Worm (Caenorhabditis elegans) whole organism, mixed stage, embryonic: Measurements from ENCODE around the gene C02E7.7.

Experiments
- M03D4.4 ChIP-seq: sonication (generic microtip); optimal IDR thresholded peaks from 2 replicates; lab custom pipeline; 2017; ENCODE audit warnings: mild to moderate bottlenecking, missing genetic modification characterization, missing compliant biosample characterization
- bed-3 ChIP-seq: fragments of 200-800 bp; sonication (Bioruptor generic); optimal IDR thresholded peaks from 3 replicates; lab custom pipeline; 2018; ENCODE audit warnings: mild to moderate bottlenecking, missing genetic modification characterization, moderate library complexity, missing compliant biosample characterization
- blmp-1 ChIP-seq: fragments of 150-350 bp; optimal IDR thresholded peaks from 2 replicates; lab custom pipeline; 2014; ENCODE audit warnings: missing biosample characterization, missing genetic modification characterization
- ceh-39 ChIP-seq: fragments of 150-350 bp; optimal IDR thresholded peaks from 2 replicates; lab custom pipeline; 2014; ENCODE audit warnings: missing biosample characterization, missing genetic modification characterization
- ceh-43 ChIP-seq: fragments of 200-800 bp; sonication (Bioruptor generic); optimal IDR thresholded peaks from 2 replicates; lab custom pipeline; 2018; ENCODE audit warnings: mild to moderate bottlenecking, missing genetic modification characterization, moderate library complexity, missing compliant biosample characterization
- ceh-83 ChIP-seq: fragments of 200-800 bp; sonication (Bioruptor generic); optimal IDR thresholded peaks from 2 replicates; lab custom pipeline; 2018; ENCODE audit warnings: mild to moderate bottlenecking, missing genetic modification characterization, missing compliant biosample characterization
- cnd-1 ChIP-seq: fragments of 200-800 bp; sonication (Bioruptor generic); optimal IDR thresholded peaks from 2 replicates; lab custom pipeline; 2018; ENCODE audit warnings: mild to moderate bottlenecking, missing genetic modification characterization, missing compliant biosample characterization
- drap-1 ChIP-seq: fragments of 200-800 bp; sonication (Bioruptor generic); optimal IDR thresholded peaks from 3 replicates; lab custom pipeline; 2018; ENCODE audit warnings: mild to moderate bottlenecking, missing genetic modification characterization, missing compliant biosample characterization
- elt-3 ChIP-seq: fragments of 150-350 bp; optimal IDR thresholded peaks from 2 replicates; lab custom pipeline; 2014; ENCODE audit warnings: missing biosample characterization, missing genetic modification characterization
- flh-1 ChIP-seq: fragments of 200-800 bp; sonication (Bioruptor generic); optimal IDR thresholded peaks from 2 replicates; lab custom pipeline; 2018; ENCODE audit warnings: mild to moderate bottlenecking, missing genetic modification characterization, moderate library complexity, missing compliant biosample characterization
- ham-2 ChIP-seq: fragments of 200-800 bp; sonication (Bioruptor generic); optimal IDR thresholded peaks from 2 replicates; lab custom pipeline; 2018; ENCODE audit warnings: mild to moderate bottlenecking, missing genetic modification characterization, missing compliant biosample characterization
- hlh-1 ChIP-seq: fragments of 150-350 bp; optimal IDR thresholded peaks from 2 replicates; lab custom pipeline; 2014; ENCODE audit warnings: missing biosample characterization, missing genetic modification reagents, missing genetic modification characterization
- lin-13 ChIP-seq: fragments of 150-350 bp; optimal IDR thresholded peaks from 2 replicates; lab custom pipeline; 2014; ENCODE audit warnings: missing biosample characterization, missing genetic modification characterization
- lin-32 ChIP-seq: fragments of 200-800 bp; sonication (Bioruptor generic); optimal IDR thresholded peaks from 2 replicates; lab custom pipeline; 2018; ENCODE audit warnings: mild to moderate bottlenecking, missing genetic modification characterization, missing compliant biosample characterization
- lsy-2 ChIP-seq: fragments of 150-350 bp; optimal IDR thresholded peaks from 2 replicates; lab custom pipeline; 2014; ENCODE audit warnings: missing biosample characterization, missing genetic modification characterization
- mab-5 ChIP-seq: fragments of 150-350 bp; optimal IDR thresholded peaks from 2 replicates; lab custom pipeline; 2014; ENCODE audit warnings: missing biosample characterization, missing genetic modification characterization
- mep-1 ChIP-seq: fragments of 150-350 bp; optimal IDR thresholded peaks from 2 replicates; lab custom pipeline; 2017; ENCODE audit warnings: missing biosample characterization, missing genetic modification reagents, missing genetic modification characterization, inconsistent platforms
- mls-2 ChIP-seq: sonication (generic microtip); optimal IDR thresholded peaks from 2 replicates; lab custom pipeline; 2016; ENCODE audit warnings: mild to moderate bottlenecking, missing genetic modification characterization, moderate library complexity, missing compliant biosample characterization
- nhr-12 ChIP-seq: fragments of 150-350 bp; optimal IDR thresholded peaks from 2 replicates; lab custom pipeline; 2014; ENCODE audit warnings: missing biosample characterization, missing genetic modification characterization
- nhr-2 ChIP-seq: fragments of 150-350 bp; optimal IDR thresholded peaks from 2 replicates; lab custom pipeline; 2014; ENCODE audit warnings: missing biosample characterization, missing genetic modification characterization
- nhr-237 ChIP-seq: fragments of 150-350 bp; optimal IDR thresholded peaks from 2 replicates; lab custom pipeline; 2014; ENCODE audit warnings: missing biosample characterization, missing genetic modification characterization
- nhr-28 ChIP-seq: fragments of 150-350 bp; optimal IDR thresholded peaks from 2 replicates; lab custom pipeline; 2014; ENCODE audit warnings: missing biosample characterization, missing genetic modification characterization
- nhr-76 ChIP-seq: sonication (generic microtip); optimal IDR thresholded peaks from 2 replicates; lab custom pipeline; 2017; ENCODE audit warnings: missing biosample characterization, missing genetic modification characterization
- pha-4 ChIP-seq: fragments of 150-350 bp; optimal IDR thresholded peaks from 2 replicates; lab custom pipeline; 2018; ENCODE audit warnings: missing biosample characterization, missing genetic modification reagents, missing genetic modification characterization
- sem-2 ChIP-seq: fragments of 200-800 bp; sonication (Bioruptor generic); optimal IDR thresholded peaks from 2 replicates; lab custom pipeline; 2018; ENCODE audit warnings: mild to moderate bottlenecking, missing genetic modification characterization, missing compliant biosample characterization
- snpc-4 ChIP-seq: fragments of 150-350 bp; optimal IDR thresholded peaks from 2 replicates; lab custom pipeline; 2014; ENCODE audit warnings: missing biosample characterization, missing genetic modification characterization
- sptf-1 ChIP-seq: sonication (generic microtip); optimal IDR thresholded peaks from 2 replicates; lab custom pipeline; 2017; ENCODE audit warnings: mild to moderate bottlenecking, missing genetic modification characterization, moderate library complexity, missing compliant biosample characterization
- tbx-8 ChIP-seq: fragments of 200-800 bp; sonication (Bioruptor generic); optimal IDR thresholded peaks from 2 replicates; lab custom pipeline; 2018; ENCODE audit warnings: mild to moderate bottlenecking, missing genetic modification characterization, moderate library complexity, missing compliant biosample characterization
- unc-39 ChIP-seq: fragments of 150-350 bp; optimal IDR thresholded peaks from 2 replicates; lab custom pipeline; 2014; ENCODE audit warnings: missing biosample characterization, missing genetic modification characterization
- zip-8 ChIP-seq: fragments of 150-350 bp; optimal IDR thresholded peaks from 2 replicates; lab custom pipeline; 2014; ENCODE audit warnings: missing biosample characterization, missing genetic modification characterization
- ztf-11 ChIP-seq: fragments of 150-350 bp; optimal IDR thresholded peaks from 2 replicates; lab custom pipeline; 2014; ENCODE audit warnings: missing biosample characterization, missing genetic modification characterization

Gene C02E7.7

DNA sequence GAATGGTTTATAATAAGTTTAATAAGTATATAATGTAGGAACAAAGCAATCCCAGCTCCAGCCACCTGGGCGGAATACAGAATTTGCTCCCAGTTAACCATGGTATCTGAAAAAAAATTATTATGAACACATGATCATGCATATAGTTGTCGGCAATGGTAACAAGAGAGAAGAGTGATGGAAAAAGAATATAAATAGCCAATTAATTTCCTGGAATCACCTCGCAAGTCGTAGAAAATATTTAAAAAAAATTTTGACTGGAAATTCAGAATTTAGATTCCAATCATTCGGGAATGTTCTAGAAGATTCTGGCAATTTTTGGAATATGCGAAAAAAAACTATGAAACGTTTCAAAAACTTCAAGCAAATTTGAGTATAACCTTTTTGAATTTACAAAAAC is 25.8 kb upstream of the C02E7.7 start, which contains the start of gene str-211:
str-211 (minus strand) TSS at position 101 of the 400 bp plus-strand sequence.
- TF ChIP-seq nhr-76 (tag; lab: Kevin White, UChicago) (no peak), flh-1 (GFP tag; lab: Kevin White, UChicago) (no peak), sem-2 (no peak), sptf-1 (tag; lab: Kevin White, UChicago) (no peak), elt-3 (tag; lab: Kevin White, UChicago) (no peak), tbx-8 (no peak), ceh-43 (GFP tag; lab: Kevin White, UChicago) (no peak), blmp-1 (tag; lab: Kevin White, UChicago) (no peak), ceh-83 (no peak)
- TF ChIP-seq, all 35 proteins: peak for 0

DNA sequence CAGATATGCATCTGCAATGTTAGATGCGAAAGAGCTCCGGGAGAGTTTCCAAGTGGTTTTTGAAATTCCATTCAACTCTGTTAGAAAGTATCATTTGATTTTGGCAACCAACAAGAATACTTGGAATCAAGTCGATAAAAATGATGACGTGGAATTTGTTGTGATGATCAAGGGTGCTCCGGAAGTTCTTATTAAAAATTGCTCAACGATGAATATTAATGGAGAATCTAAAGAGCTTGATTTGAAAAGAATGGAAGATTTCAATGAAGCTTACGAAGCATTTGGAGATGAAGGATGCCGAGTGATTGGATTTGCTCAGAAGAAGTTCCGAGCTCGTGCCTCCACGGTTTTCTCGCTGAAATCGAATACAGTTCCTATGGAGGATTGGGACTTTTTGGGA is 19.0 kb upstream of the C02E7.7 start:
- TF ChIP-seq mls-2 (tag; lab: Kevin White, UChicago): no peak
- TF ChIP-seq pha-4 (tag; lab: Kevin White, UChicago): no peak
- TF ChIP-seq nhr-28 (tag; lab: Kevin White, UChicago): no peak
- no peak for TF ChIP-seq tbx-8
- TF ChIP-seq sem-2: no peak
- TF ChIP-seq cnd-1 (tag; lab: Kevin White, UChicago): no peak
- TF ChIP-seq blmp-1 (tag; lab: Kevin White, UChicago): no peak
- TF ChIP-seq bed-3 (GFP tag; lab: Kevin White, UChicago): no peak
- no peak for TF ChIP-seq nhr-237 (tag; lab: Kevin White, UChicago)
- TF ChIP-seq nhr-76 (tag; lab: Kevin White, UChicago): no peak
- no peak for TF ChIP-seq zip-8 (tag; lab: Kevin White, UChicago)
- TF ChIP-seq hlh-1 (tag; lab: Kevin White, UChicago): no peak
- TF ChIP-seq mep-1: no peak
- TF ChIP-seq mab-5 (tag; lab: Kevin White, UChicago): no peak
- no peak for TF ChIP-seq sptf-1 (tag; lab: Kevin White, UChicago)
- no peak for TF ChIP-seq lsy-2 (tag; lab: Kevin White, UChicago)

DNA sequence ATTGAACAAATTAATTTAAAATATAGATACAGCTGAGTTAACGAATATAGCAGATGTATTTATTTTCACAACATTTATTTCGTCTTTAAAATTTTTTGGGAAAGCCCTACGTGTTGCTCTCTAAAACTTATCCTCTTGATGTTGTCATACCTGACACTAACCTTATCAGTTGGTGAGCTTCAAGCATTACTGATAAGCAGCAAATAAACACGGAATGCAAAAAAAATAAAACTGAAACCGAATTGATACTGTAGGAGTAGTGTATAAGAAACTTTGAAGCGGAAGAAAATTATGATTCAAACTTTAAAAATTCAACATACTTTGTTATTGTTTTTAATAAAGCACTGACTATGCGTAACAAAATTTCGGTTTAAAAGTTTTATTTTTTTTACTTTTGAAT is 16.7 kb upstream of the C02E7.7 start:
- TF ChIP-seq zip-8 (tag; lab: Kevin White, UChicago) (no peak), lin-13 (tag; lab: Kevin White, UChicago) (no peak), blmp-1 (tag; lab: Kevin White, UChicago) (no peak), ceh-83 (no peak), bed-3 (GFP tag; lab: Kevin White, UChicago) (no peak), snpc-4 (tag; lab: Kevin White, UChicago) (no peak), mls-2 (tag; lab: Kevin White, UChicago) (no peak), pha-4 (tag; lab: Kevin White, UChicago) (no peak), hlh-1 (tag; lab: Kevin White, UChicago) (no peak), lsy-2 (tag; lab: Kevin White, UChicago) (no peak), drap-1 (GFP tag; lab: Kevin White, UChicago) (no peak), M03D4.4 (tag; lab: Kevin White, UChicago) (no peak), cnd-1 (tag; lab: Kevin White, UChicago) (no peak), nhr-2 (tag; lab: Kevin White, UChicago) (no peak), mep-1 (no peak), nhr-28 (tag; lab: Kevin White, UChicago) (no peak)
- TF ChIP-seq, all 35 proteins: peak for 0

DNA sequence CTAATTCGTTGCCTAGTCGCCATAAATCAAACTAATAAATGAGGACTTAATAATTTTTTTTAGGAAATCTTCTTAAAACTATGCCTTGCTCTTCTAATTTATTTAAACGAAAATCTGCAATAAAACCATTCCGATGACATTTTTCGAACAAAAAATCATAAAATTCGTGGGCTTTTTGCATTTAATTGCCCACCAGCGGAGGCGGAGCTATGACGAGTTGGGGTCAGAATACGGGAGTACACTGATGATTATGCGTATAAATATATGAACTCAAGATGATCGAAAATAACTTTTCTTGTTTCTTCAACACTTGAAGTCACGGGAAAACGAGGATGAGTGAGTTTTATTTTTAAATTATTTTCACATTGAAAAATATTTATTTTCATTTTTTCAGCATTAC is 16.0 kb upstream of the C02E7.7 start, which contains the start of gene catp-2:
catp-2 (plus strand) TSS at position 301 of the 400 bp plus-strand sequence.
- TF ChIP-seq ceh-39 (tag; lab: Kevin White, UChicago): no peak

DNA sequence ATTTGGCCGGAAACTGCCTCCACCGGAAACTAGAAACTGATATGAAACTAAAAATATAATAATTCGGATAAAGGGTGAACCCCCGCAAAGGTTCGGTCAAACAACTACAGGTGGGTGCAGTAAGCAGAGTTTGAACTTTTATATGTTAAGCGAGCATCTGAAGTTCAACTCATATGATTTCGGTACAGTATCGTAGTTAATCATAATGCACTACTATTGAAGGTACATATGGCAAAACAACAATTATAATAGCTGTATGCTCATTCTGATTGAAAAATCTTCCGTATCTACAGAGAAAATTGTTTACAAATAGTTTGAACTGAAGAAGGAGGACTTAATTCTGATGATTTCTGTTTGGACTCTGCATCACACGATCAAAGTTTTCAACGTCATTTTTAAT is 14.9 kb upstream of the C02E7.7 start:
- TF ChIP-seq ceh-83: no peak
- no peak for TF ChIP-seq ham-2
- TF ChIP-seq hlh-1 (tag; lab: Kevin White, UChicago): no peak
- TF ChIP-seq sem-2: no peak
- TF ChIP-seq nhr-2 (tag; lab: Kevin White, UChicago): no peak
- TF ChIP-seq ztf-11 (tag; lab: Kevin White, UChicago): no peak
- TF ChIP-seq flh-1 (GFP tag; lab: Kevin White, UChicago): no peak
- TF ChIP-seq unc-39 (tag; lab: Kevin White, UChicago): no peak
- no peak for TF ChIP-seq pha-4 (tag; lab: Kevin White, UChicago)
- no peak for TF ChIP-seq drap-1 (GFP tag; lab: Kevin White, UChicago)
- TF ChIP-seq lin-32: no peak
- no peak for TF ChIP-seq nhr-12
